Worm (Caenorhabditis elegans): ENCODE measurements around the gene B0507.3.

DNA sequence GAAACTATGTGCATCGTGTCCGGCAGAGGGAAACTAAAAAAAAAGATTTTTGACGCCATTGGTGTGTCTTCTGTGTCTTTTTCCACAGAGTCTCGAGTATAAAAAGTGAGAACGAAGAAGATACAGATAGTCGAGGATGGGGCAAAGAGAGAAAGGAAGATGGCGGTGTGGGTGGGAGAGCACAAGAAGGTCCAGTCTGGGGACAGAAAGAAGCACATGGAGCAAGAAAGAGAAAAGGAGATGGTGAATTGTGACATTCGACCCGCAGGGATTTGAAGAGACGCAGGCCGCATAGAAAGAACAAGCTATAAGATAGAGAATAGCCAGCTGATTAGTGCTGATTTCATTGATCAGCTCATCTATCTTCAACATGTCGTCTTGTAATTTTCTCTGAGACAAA lies 33.5 kb downstream of the B0507.3 start:
- TF ChIP-seq tbx-37 (GFP tag; conservative IDR thresholded peaks at IDR 0.05) (no peak), ceh-13 (GFP tag; optimal IDR thresholded peaks at IDR 0.05) (no peak), ama-1 (optimal IDR thresholded peaks at IDR 0.05) (no peak), hmg-4 (GFP tag; optimal IDR thresholded peaks at IDR 0.05) (no peak)

All from whole organism, early embryonic.